Worm (Caenorhabditis elegans) whole organism, L1 larva: ENCODE data around the gene K08H2.2.

Experiments
- C16A3.4 ChIP-seq: fragments of 150-350 bp; optimal IDR thresholded peaks from 2 replicates; lab custom pipeline; 2014; ENCODE audit warnings: missing biosample characterization, missing genetic modification characterization
- aha-1 ChIP-seq: fragments of 150-350 bp; optimal IDR thresholded peaks from 2 replicates; lab custom pipeline; 2014; ENCODE audit warnings: missing biosample characterization, missing genetic modification characterization
- blmp-1 ChIP-seq: fragments of 150-350 bp; optimal IDR thresholded peaks from 2 replicates; lab custom pipeline; 2014; ENCODE audit warnings: missing biosample characterization, missing genetic modification characterization
- ceh-63 ChIP-seq: fragments of 200-800 bp; sonication (Bioruptor generic); optimal IDR thresholded peaks from 2 replicates; lab custom pipeline; 2018; ENCODE audit warnings: mild to moderate bottlenecking, missing genetic modification characterization, missing compliant biosample characterization
- ceh-8 ChIP-seq: fragments of 200-800 bp; sonication (Bioruptor generic); optimal IDR thresholded peaks from 2 replicates; lab custom pipeline; 2018; ENCODE audit warnings: mild to moderate bottlenecking, missing genetic modification characterization, moderate library complexity, missing compliant biosample characterization
- ceh-82 ChIP-seq, 3 experiments: fragments of 150-350 bp in 1 of 3; sonication (generic microtip) in 2 of 3; optimal IDR thresholded peaks; 2 replicates each; lab custom pipeline; 2014 to 2017; ENCODE audit warnings: missing biosample characterization in 3 of 3, missing genetic modification characterization in 3 of 3
- ceh-88 ChIP-seq: fragments of 200-800 bp; sonication (Bioruptor generic); IDR thresholded peaks from 2 replicates; pipeline ENCODE4 v1.3.6; 2022; ENCODE audit warnings: missing genetic modification characterization, missing compliant biosample characterization
- dsc-1 ChIP-seq: sonication (generic microtip); optimal IDR thresholded peaks from 2 replicates; lab custom pipeline; 2016; ENCODE audit warnings: mild to moderate bottlenecking, missing genetic modification characterization, missing compliant biosample characterization
- efl-1 ChIP-seq, 4 experiments: fragments of 150-350 bp; optimal IDR thresholded peaks in 3 of 4; peaks in 1 of 4; 1 replicate in 1 of 4; 2 replicates in 3 of 4; lab custom pipeline; 2014; ENCODE audit warnings: missing biosample characterization in 2 of 4, missing genetic modification characterization in 2 of 4, missing genetic modification reagents in 2 of 4
- elt-2 ChIP-seq: sonication (generic microtip); optimal IDR thresholded peaks from 2 replicates; lab custom pipeline; 2016; ENCODE audit warnings: missing genetic modification characterization, mild to moderate bottlenecking, inconsistent platforms, missing compliant biosample characterization, missing genetic modification reagents
- elt-3 ChIP-seq, 6 experiments: fragments of 150-350 bp in 1 of 6; sonication (generic microtip); optimal IDR thresholded peaks; 2 replicates each; lab custom pipeline; 2017 to 2018; ENCODE audit warnings: missing biosample characterization in 6 of 6, missing genetic modification characterization in 6 of 6, inconsistent platforms in 1 of 6
- ets-5 ChIP-seq: fragments of 200-800 bp; sonication (Bioruptor generic); IDR thresholded peaks from 2 replicates; pipeline ENCODE4 v1.3.6; 2022; ENCODE audit warnings: missing genetic modification characterization, missing compliant biosample characterization
- fkh-10 ChIP-seq: sonication (generic microtip); optimal IDR thresholded peaks from 2 replicates; lab custom pipeline; 2017; ENCODE audit warnings: missing biosample characterization, missing genetic modification reagents, missing genetic modification characterization
- fkh-4 ChIP-seq: sonication (generic microtip); optimal IDR thresholded peaks from 2 replicates; lab custom pipeline; 2016; ENCODE audit warnings: missing compliant biosample characterization, missing genetic modification characterization, borderline replicate concordance
- fkh-8 ChIP-seq: sonication (generic microtip); optimal IDR thresholded peaks from 2 replicates; lab custom pipeline; 2016; ENCODE audit warnings: mild to moderate bottlenecking, missing genetic modification characterization, missing compliant biosample characterization
- isw-1 ChIP-seq: fragments of 200-800 bp; sonication (Bioruptor generic); IDR thresholded peaks from 2 replicates; pipeline ENCODE4 v1.3.6; 2022; ENCODE audit warnings: missing genetic modification characterization, missing compliant biosample characterization
- lin-13 ChIP-seq: fragments of 150-350 bp; optimal IDR thresholded peaks from 2 replicates; lab custom pipeline; 2014; ENCODE audit warnings: missing biosample characterization, missing genetic modification reagents, missing genetic modification characterization
- lin-14 ChIP-seq: fragments of 200-800 bp; sonication (Bioruptor generic); optimal IDR thresholded peaks from 2 replicates; lab custom pipeline; 2018; ENCODE audit warnings: mild to moderate bottlenecking, missing genetic modification characterization, moderate library complexity, missing compliant biosample characterization
- lin-15B ChIP-seq: fragments of 150-350 bp; sonication (generic microtip); optimal IDR thresholded peaks from 3 replicates; lab custom pipeline; 2014; ENCODE audit warnings: missing biosample characterization, missing genetic modification characterization
- lin-35 ChIP-seq, 2 experiments: fragments of 150-350 bp; optimal IDR thresholded peaks; 2 replicates each; lab custom pipeline; 2014; ENCODE audit warnings: missing biosample characterization in 2 of 2, missing genetic modification characterization in 2 of 2, missing genetic modification reagents in 2 of 2
- lir-3 ChIP-seq: sonication (generic microtip); optimal IDR thresholded peaks from 2 replicates; lab custom pipeline; 2016; ENCODE audit warnings: mild to moderate bottlenecking, missing genetic modification characterization, moderate library complexity, missing compliant biosample characterization; ENCODE audit not compliant: poor library complexity
- lsy-2 ChIP-seq, 2 experiments: fragments of 150-350 bp; optimal IDR thresholded peaks; 2 replicates each; lab custom pipeline; 2014; ENCODE audit warnings: missing biosample characterization in 2 of 2, missing genetic modification characterization in 2 of 2
- mdl-1 ChIP-seq, 2 experiments: fragments of 150-350 bp; optimal IDR thresholded peaks; 2 replicates each; lab custom pipeline; 2014 to 2017; ENCODE audit warnings: missing biosample characterization in 2 of 2, missing genetic modification characterization in 2 of 2, inconsistent platforms in 1 of 2
- mep-1 ChIP-seq: fragments of 150-350 bp; optimal IDR thresholded peaks from 2 replicates; lab custom pipeline; 2014; ENCODE audit warnings: missing biosample characterization, missing genetic modification characterization
- nhr-11 ChIP-seq: fragments of 150-350 bp; optimal IDR thresholded peaks from 2 replicates; lab custom pipeline; 2014; ENCODE audit warnings: missing biosample characterization, missing genetic modification characterization
- nhr-19 ChIP-seq: fragments of 200-800 bp; sonication (Bioruptor generic); conservative IDR thresholded peaks from 2 replicates; pipeline ENCODE4 v1.3.6; 2022; ENCODE audit warnings: missing genetic modification characterization, missing compliant biosample characterization
- nhr-20 ChIP-seq: sonication (generic microtip); optimal IDR thresholded peaks from 2 replicates; lab custom pipeline; 2016; ENCODE audit warnings: mild to moderate bottlenecking, missing genetic modification characterization, missing compliant biosample characterization
- nhr-237 ChIP-seq: fragments of 150-350 bp; optimal IDR thresholded peaks from 2 replicates; lab custom pipeline; 2014; ENCODE audit warnings: missing biosample characterization, missing genetic modification characterization
- nhr-28 ChIP-seq: fragments of 150-350 bp; optimal IDR thresholded peaks from 2 replicates; lab custom pipeline; 2014; ENCODE audit warnings: missing biosample characterization, missing genetic modification characterization
- nhr-47 ChIP-seq: sonication (generic microtip); optimal IDR thresholded peaks from 2 replicates; lab custom pipeline; 2016; ENCODE audit warnings: mild to moderate bottlenecking, missing genetic modification characterization, moderate library complexity, missing compliant biosample characterization
- nhr-71 ChIP-seq: sonication (generic microtip); optimal IDR thresholded peaks from 2 replicates; lab custom pipeline; 2016; ENCODE audit warnings: mild to moderate bottlenecking, missing genetic modification characterization, moderate library complexity, missing compliant biosample characterization
- nhr-77 ChIP-seq: fragments of 150-350 bp; optimal IDR thresholded peaks from 2 replicates; lab custom pipeline; 2014; ENCODE audit warnings: missing biosample characterization, missing genetic modification characterization
- nhr-90 ChIP-seq: sonication (generic microtip); optimal IDR thresholded peaks from 2 replicates; lab custom pipeline; 2016; ENCODE audit warnings: mild to moderate bottlenecking, missing genetic modification characterization, missing compliant biosample characterization; ENCODE audit not compliant: poor library complexity
- pax-3 ChIP-seq: fragments of 200-800 bp; sonication (Bioruptor generic); optimal IDR thresholded peaks from 2 replicates; lab custom pipeline; 2018; ENCODE audit warnings: mild to moderate bottlenecking, missing genetic modification characterization, moderate library complexity, missing compliant biosample characterization
- skn-1 ChIP-seq: fragments of 150-350 bp; optimal IDR thresholded peaks from 2 replicates; lab custom pipeline; 2014; ENCODE audit warnings: missing biosample characterization, missing genetic modification characterization
- snpc-4 ChIP-seq: fragments of 150-350 bp; optimal IDR thresholded peaks from 2 replicates; lab custom pipeline; 2014; ENCODE audit warnings: missing biosample characterization, missing genetic modification characterization
- sup-37 ChIP-seq: fragments of 200-800 bp; sonication (Bioruptor generic); optimal IDR thresholded peaks from 2 replicates; lab custom pipeline; 2018; ENCODE audit warnings: mild to moderate bottlenecking, missing genetic modification characterization, missing compliant biosample characterization
- swsn-7 ChIP-seq: sonication (generic microtip); optimal IDR thresholded peaks from 2 replicates; lab custom pipeline; 2016; ENCODE audit warnings: missing genetic modification characterization, missing compliant biosample characterization
- tbx-2 ChIP-seq: sonication (generic microtip); optimal IDR thresholded peaks from 2 replicates; lab custom pipeline; 2016; ENCODE audit warnings: missing genetic modification characterization, missing compliant biosample characterization
- unc-130 ChIP-seq: fragments of 150-350 bp; optimal IDR thresholded peaks from 2 replicates; lab custom pipeline; 2017; ENCODE audit warnings: missing biosample characterization, missing genetic modification characterization, inconsistent platforms
- unc-30 ChIP-seq: sonication (generic microtip); optimal IDR thresholded peaks from 2 replicates; lab custom pipeline; 2017; ENCODE audit warnings: missing biosample characterization, missing genetic modification characterization
- unc-86 ChIP-seq: sonication (generic microtip); optimal IDR thresholded peaks from 2 replicates; lab custom pipeline; 2016; ENCODE audit warnings: missing genetic modification characterization, missing compliant biosample characterization
- vab-15 ChIP-seq: sonication (generic microtip); optimal IDR thresholded peaks from 2 replicates; lab custom pipeline; 2017; ENCODE audit warnings: missing genotype, mild to moderate bottlenecking, missing genetic modification characterization, missing compliant biosample characterization
- zip-4 ChIP-seq: fragments of 200-800 bp; sonication (Bioruptor generic); optimal IDR thresholded peaks from 2 replicates; lab custom pipeline; 2018; ENCODE audit warnings: mild to moderate bottlenecking, missing genetic modification characterization, moderate library complexity, missing compliant biosample characterization
- ztf-4 ChIP-seq: fragments of 150-350 bp; optimal IDR thresholded peaks from 2 replicates; lab custom pipeline; 2014; ENCODE audit warnings: missing biosample characterization, missing genetic modification characterization

K08H2.2 gene

ce11 chrX:13217940-13218339 is 16.8 kb downstream of the K08H2.2 start:
- no peak for TF ChIP-seq elt-3 (tag; optimal IDR thresholded peaks at IDR 0.05; lab: Kevin White, UChicago)
- no peak for TF ChIP-seq ets-5
- no peak for TF ChIP-seq fkh-8
- no peak for TF ChIP-seq dsc-1 (tag; lab: Kevin White, UChicago)
- TF ChIP-seq unc-130 (tag; lab: Kevin White, UChicago), result no peak
- no peak for TF ChIP-seq ztf-4 (tag; lab: Kevin White, UChicago)
- TF ChIP-seq pax-3 (tag; lab: Kevin White, UChicago), result no peak
- no peak for TF ChIP-seq ceh-8
- TF ChIP-seq blmp-1, result no peak

ce11 chrX:13216802-13217201 is 18.0 kb downstream of the K08H2.2 start, which contains the start of gene R12H7.4:
R12H7.4 (plus strand) TSS chrX:13217102.
- TF ChIP-seq lsy-2 (tag; optimal IDR thresholded peaks at IDR 0.05; lab: Kevin White, UChicago) (no peak), efl-1 (optimal IDR thresholded peaks at IDR 0.05; lab: Kevin White, UChicago) (no peak), efl-1 (GFP tag; optimal IDR thresholded peaks at IDR 0.05 in 1 of 2; lab: Kevin White, UChicago) (peak in 1 of 2 experiments; percentile 29)

ce11 chrX:13212528-13212927 is 22.3 kb downstream of the K08H2.2 start:
- no peak for TF ChIP-seq swsn-7
- TF ChIP-seq lin-13 (GFP tag; lab: Kevin White, UChicago), result no peak
- no peak for TF ChIP-seq nhr-11 (tag; lab: Kevin White, UChicago)
- TF ChIP-seq fkh-8, result no peak
- no peak for TF ChIP-seq lir-3 (tag; lab: Kevin White, UChicago)
- TF ChIP-seq nhr-90 (tag; lab: Kevin White, UChicago), result no peak
- peak; percentile 99 for TF ChIP-seq dsc-1 (tag; lab: Kevin White, UChicago)
- TF ChIP-seq fkh-4 (tag; lab: Kevin White, UChicago), result peak; percentile 93
- TF ChIP-seq C16A3.4 (tag; lab: Kevin White, UChicago), result no peak
- TF ChIP-seq tbx-2 (tag; lab: Kevin White, UChicago), result no peak
- TF ChIP-seq lin-15B, result no peak

- TF ChIP-seq isw-1 (GFP tag; lab: Robert Waterston, UW), result peak; percentile 14; the same call in 1 of the 2 replicates
- TF ChIP-seq dsc-1 (tag; lab: Kevin White, UChicago), result peak; percentile 62
- no peak for TF ChIP-seq lin-15B
- TF ChIP-seq fkh-4 (tag; lab: Kevin White, UChicago), result no peak
- no peak for TF ChIP-seq mdl-1 (tag; optimal IDR thresholded peaks at IDR 0.05; lab: Kevin White, UChicago)
- no peak for TF ChIP-seq sup-37 (GFP tag; lab: Kevin White, UChicago)
- no peak for TF ChIP-seq snpc-4 (tag; lab: Kevin White, UChicago)
- no peak for TF ChIP-seq vab-15
- peak; percentile 94 for TF ChIP-seq lin-14 (GFP tag; lab: Kevin White, UChicago)
- TF ChIP-seq nhr-20 (tag; lab: Kevin White, UChicago), result no peak
- TF ChIP-seq nhr-47 (tag; lab: Kevin White, UChicago), result peak; percentile 41
- TF ChIP-seq zip-4 (GFP tag; lab: Kevin White, UChicago), result no peak
- TF ChIP-seq elt-3 (tag; optimal IDR thresholded peaks at IDR 0.05; lab: Kevin White, UChicago), result no peak
- TF ChIP-seq nhr-19, result no peak
- no peak for TF ChIP-seq efl-1 (optimal IDR thresholded peaks at IDR 0.05; lab: Kevin White, UChicago)
- TF ChIP-seq efl-1 (GFP tag; optimal IDR thresholded peaks at IDR 0.05 in 1 of 2; lab: Kevin White, UChicago), result peak in 1 of 2 experiments; percentile 3
- TF ChIP-seq C16A3.4 (tag; lab: Kevin White, UChicago), result no peak
- TF ChIP-seq unc-86 (tag; lab: Kevin White, UChicago), result peak; percentile 61
- no peak for TF ChIP-seq nhr-28 (tag; lab: Kevin White, UChicago)
- peak in 1 of 2 experiments; percentile 31 for TF ChIP-seq lin-35 (GFP tag; optimal IDR thresholded peaks at IDR 0.05; lab: Kevin White, UChicago)
- no peak for TF ChIP-seq ztf-4 (tag; lab: Kevin White, UChicago)
- TF ChIP-seq aha-1 (tag; lab: Kevin White, UChicago), result no peak
- peak; percentile 89 for TF ChIP-seq fkh-10 (GFP tag; lab: Kevin White, UChicago)
- TF ChIP-seq ceh-8, result peak; percentile 10
- no peak for TF ChIP-seq unc-30 (tag; lab: Kevin White, UChicago)
- TF ChIP-seq skn-1 (tag; lab: Kevin White, UChicago), result no peak
- peak; percentile 67 for TF ChIP-seq nhr-71 (tag; lab: Kevin White, UChicago)
- TF ChIP-seq ceh-63 (GFP tag; lab: Kevin White, UChicago), result no peak
- TF ChIP-seq ceh-82 (tag; optimal IDR thresholded peaks at IDR 0.05; lab: Kevin White, UChicago), result peak; percentile 8 to 19 (median 14)
- no peak for TF ChIP-seq nhr-77
- no peak for TF ChIP-seq ceh-88 (GFP tag; lab: Robert Waterston, UW)
- TF ChIP-seq mep-1 (tag; lab: Kevin White, UChicago), result no peak
- TF ChIP-seq elt-2 (tag; lab: Kevin White, UChicago), result no peak
- no peak for TF ChIP-seq nhr-237 (tag; lab: Kevin White, UChicago)
Observed at ce11 chrX:13210478-13210877, 24.3 kb downstream of the K08H2.2 start.
